Worm (Caenorhabditis elegans) whole organism, L4 larva: ENCODE measurements around the gene R10E8.8.
A peak's percentile ranks its signal among the peaks of the same experiment; 100 is the strongest.

Source experiments
- F10B5.3 ChIP-seq: sonication (generic microtip); optimal IDR thresholded peaks from 2 replicates; lab custom pipeline; 2016; ENCODE audit warnings: mild to moderate bottlenecking, missing genetic modification characterization, missing compliant biosample characterization
- F26F4.8 ChIP-seq: fragments of 200-800 bp; sonication (Bioruptor generic); conservative IDR thresholded peaks from 2 replicates; pipeline ENCODE4 v1.3.6; 2022; ENCODE audit warnings: missing genetic modification characterization, missing compliant biosample characterization
- F44E2.7 ChIP-seq: fragments of 200-800 bp; sonication (Bioruptor generic); IDR thresholded peaks from 2 replicates; pipeline ENCODE4 v2.1.2; 2022; ENCODE audit warnings: missing genetic modification characterization, missing compliant biosample characterization
- F49E8.2 ChIP-seq: sonication (generic microtip); optimal IDR thresholded peaks from 2 replicates; lab custom pipeline; 2016; ENCODE audit warnings: missing compliant biosample characterization, mild to moderate bottlenecking, missing genetic modification characterization, borderline replicate concordance
- R02D3.7 ChIP-seq: fragments of 150-350 bp; sonication (generic microtip); optimal IDR thresholded peaks from 3 replicates; lab custom pipeline; 2014; ENCODE audit warnings: missing biosample characterization, missing genetic modification characterization
- T20F7.1 ChIP-seq: fragments of 200-800 bp; sonication (Bioruptor generic); optimal IDR thresholded peaks from 2 replicates; lab custom pipeline; 2018; ENCODE audit warnings: mild to moderate bottlenecking, missing genetic modification characterization, missing compliant biosample characterization
- Y48G9A.11 ChIP-seq: fragments of 200-800 bp; sonication (Bioruptor generic); IDR thresholded peaks from 2 replicates; pipeline ENCODE4 v1.3.6; 2022; ENCODE audit warnings: missing genetic modification reagents, missing genetic modification characterization, missing compliant biosample characterization
- Y5F2A.4 ChIP-seq: fragments of 200-800 bp; sonication (Bioruptor generic); optimal IDR thresholded peaks from 2 replicates; lab custom pipeline; 2018; ENCODE audit warnings: mild to moderate bottlenecking, missing genetic modification characterization, missing compliant biosample characterization
- ZK546.5 ChIP-seq, 2 experiments: sonication (generic microtip); optimal IDR thresholded peaks; 2 replicates each; lab custom pipeline; 2017; ENCODE audit warnings: missing biosample characterization in 2 of 2, missing genetic modification characterization in 2 of 2
- aha-1 ChIP-seq: fragments of 150-350 bp; peaks from one replicate; lab custom pipeline; 2014; ENCODE audit warnings: missing biosample characterization, missing genetic modification characterization
- aly-2 ChIP-seq: sonication (generic microtip); optimal IDR thresholded peaks from 2 replicates; lab custom pipeline; 2018; ENCODE audit warnings: missing biosample characterization, missing genetic modification characterization
- ama-1 ChIP-seq: fragments of 150-350 bp; optimal IDR thresholded peaks from 2 replicates; lab custom pipeline; 2014; ENCODE audit warnings: inconsistent platforms, mixed read lengths
- ceh-20 ChIP-seq: fragments of 200-800 bp; sonication (Bioruptor generic); IDR thresholded peaks from 2 replicates; pipeline ENCODE4 v1.3.6; 2022; ENCODE audit warnings: missing genetic modification reagents, missing genetic modification characterization, missing compliant biosample characterization
- ces-1 ChIP-seq: fragments of 150-350 bp; sonication (generic microtip); optimal IDR thresholded peaks from 4 replicates; lab custom pipeline; 2014; ENCODE audit warnings: missing biosample characterization, missing genetic modification reagents, missing genetic modification characterization
- daf-12 ChIP-seq: fragments of 150-350 bp; optimal IDR thresholded peaks from 2 replicates; lab custom pipeline; 2014; ENCODE audit warnings: missing biosample characterization, missing genetic modification reagents, missing genetic modification characterization
- daf-16 ChIP-seq, 3 experiments: sonication (generic microtip); optimal IDR thresholded peaks; 2 replicates each; lab custom pipeline; 2016 to 2017; ENCODE audit warnings: missing genetic modification characterization in 3 of 3, missing genetic modification reagents in 3 of 3, mild to moderate bottlenecking in 2 of 3, missing compliant biosample characterization in 2 of 3, missing biosample characterization in 1 of 3, moderate library complexity in 1 of 3
- dmd-6 ChIP-seq: fragments of 200-800 bp; sonication (Bioruptor generic); IDR thresholded peaks from 2 replicates; pipeline ENCODE4 v1.3.6; 2022; ENCODE audit warnings: missing genetic modification reagents, missing genetic modification characterization, missing compliant biosample characterization
- dmd-8 ChIP-seq: fragments of 200-800 bp; sonication (Bioruptor generic); IDR thresholded peaks from 2 replicates; pipeline ENCODE4 v1.3.6; 2022; ENCODE audit warnings: missing genetic modification characterization, missing compliant biosample characterization
- dve-1 ChIP-seq: sonication (generic microtip); optimal IDR thresholded peaks from 2 replicates; lab custom pipeline; 2017; ENCODE audit warnings: antibody characterized with exemption, mild to moderate bottlenecking, missing genetic modification characterization, missing compliant biosample characterization; ENCODE audit not compliant: insufficient read depth
- fos-1 ChIP-seq: fragments of 150-350 bp; optimal IDR thresholded peaks from 2 replicates; lab custom pipeline; 2014; ENCODE audit warnings: missing biosample characterization, missing genetic modification characterization
- gei-8 ChIP-seq: fragments of 200-800 bp; sonication (Bioruptor generic); optimal IDR thresholded peaks from 2 replicates; lab custom pipeline; 2018; ENCODE audit warnings: mild to moderate bottlenecking, missing genetic modification characterization, missing compliant biosample characterization
- hlh-11 ChIP-seq: fragments of 200-800 bp; sonication (Bioruptor generic); optimal IDR thresholded peaks from 2 replicates; lab custom pipeline; 2018; ENCODE audit warnings: mild to moderate bottlenecking, missing genetic modification characterization, missing compliant biosample characterization
- hlh-30 ChIP-seq: sonication (generic microtip); optimal IDR thresholded peaks from 2 replicates; lab custom pipeline; 2017; ENCODE audit warnings: antibody characterized with exemption, mild to moderate bottlenecking, missing genetic modification characterization, missing compliant biosample characterization; ENCODE audit not compliant: insufficient read depth
- jun-1 ChIP-seq: fragments of 150-350 bp; optimal IDR thresholded peaks from 2 replicates; lab custom pipeline; 2014; ENCODE audit warnings: missing biosample characterization, missing genetic modification reagents, missing genetic modification characterization
- lin-13 ChIP-seq: fragments of 150-350 bp; optimal IDR thresholded peaks from 2 replicates; lab custom pipeline; 2014; ENCODE audit warnings: missing biosample characterization, missing genetic modification reagents, missing genetic modification characterization
- lin-15B ChIP-seq: fragments of 150-350 bp; sonication (generic microtip); optimal IDR thresholded peaks from 3 replicates; lab custom pipeline; 2014; ENCODE audit warnings: missing biosample characterization, missing genetic modification characterization
- lin-38 ChIP-seq: fragments of 200-800 bp; sonication (Bioruptor generic); IDR thresholded peaks from 2 replicates; pipeline ENCODE4 v1.3.6; 2022; ENCODE audit warnings: missing genetic modification reagents, missing genetic modification characterization, missing compliant biosample characterization
- lin-39 ChIP-seq: fragments of 150-350 bp; optimal IDR thresholded peaks from 2 replicates; lab custom pipeline; 2014; ENCODE audit warnings: missing biosample characterization, missing genetic modification reagents, missing genetic modification characterization
- lsy-2 ChIP-seq, 2 experiments: fragments of 150-350 bp in 1 of 2; sonication (generic microtip) in 1 of 2; optimal IDR thresholded peaks; 2 replicates each; lab custom pipeline; 2014 to 2017; ENCODE audit warnings: missing biosample characterization in 2 of 2, missing genetic modification characterization in 2 of 2
- madf-5 ChIP-seq, 2 experiments: fragments of 200-800 bp; sonication (Bioruptor generic); IDR thresholded peaks; 2 replicates each; pipeline ENCODE4 v1.3.6; 2022; ENCODE audit warnings: missing compliant biosample characterization in 2 of 2, missing genetic modification characterization in 2 of 2
- mep-1 ChIP-seq: fragments of 150-350 bp; sonication (generic microtip); optimal IDR thresholded peaks from 3 replicates; lab custom pipeline; 2014; ENCODE audit warnings: missing biosample characterization, missing genetic modification characterization
- mes-2 ChIP-seq: sonication (generic microtip); optimal IDR thresholded peaks from 2 replicates; lab custom pipeline; 2016; ENCODE audit warnings: missing genotype, mild to moderate bottlenecking, missing genetic modification characterization, missing compliant biosample characterization; ENCODE audit not compliant: poor library complexity, severe bottlenecking
- mxl-2 ChIP-seq: fragments of 200-800 bp; sonication (Bioruptor generic); conservative IDR thresholded peaks from 2 replicates; pipeline ENCODE4 v1.3.6; 2022; ENCODE audit warnings: missing genetic modification reagents, missing genetic modification characterization, missing compliant biosample characterization
- mxl-3 ChIP-seq: fragments of 200-800 bp; sonication (Bioruptor generic); optimal IDR thresholded peaks from 2 replicates; lab custom pipeline; 2018; ENCODE audit warnings: mild to moderate bottlenecking, missing genetic modification characterization, missing compliant biosample characterization
- nhr-10 ChIP-seq: fragments of 150-350 bp; optimal IDR thresholded peaks from 2 replicates; lab custom pipeline; 2014; ENCODE audit warnings: missing biosample characterization, missing genetic modification characterization
- nhr-11 ChIP-seq: fragments of 150-350 bp; optimal IDR thresholded peaks from 2 replicates; lab custom pipeline; 2014; ENCODE audit warnings: missing biosample characterization, missing genetic modification characterization
- nhr-111 ChIP-seq: fragments of 200-800 bp; sonication (Bioruptor generic); optimal IDR thresholded peaks from 2 replicates; lab custom pipeline; 2018; ENCODE audit warnings: mild to moderate bottlenecking, missing genetic modification characterization, missing compliant biosample characterization
- nhr-28 ChIP-seq: fragments of 150-350 bp; optimal IDR thresholded peaks from 2 replicates; lab custom pipeline; 2014; ENCODE audit warnings: missing biosample characterization, missing genetic modification characterization
- nhr-41 ChIP-seq: fragments of 200-800 bp; sonication (Bioruptor generic); IDR thresholded peaks from 2 replicates; pipeline ENCODE4 v1.3.6; 2022; ENCODE audit warnings: missing genetic modification reagents, missing genetic modification characterization, missing compliant biosample characterization
- nhr-42 ChIP-seq: fragments of 200-800 bp; sonication (Bioruptor generic); IDR thresholded peaks from 2 replicates; pipeline ENCODE4 v1.3.6; 2022; ENCODE audit warnings: missing genetic modification characterization, missing compliant biosample characterization
- nhr-6 ChIP-seq: fragments of 150-350 bp; optimal IDR thresholded peaks from 2 replicates; lab custom pipeline; 2014; ENCODE audit warnings: missing biosample characterization, missing genetic modification characterization
- nhr-77 ChIP-seq: fragments of 150-350 bp; optimal IDR thresholded peaks from 2 replicates; lab custom pipeline; 2014; ENCODE audit warnings: missing biosample characterization, missing genetic modification characterization
- pqm-1 ChIP-seq: sonication (generic microtip); optimal IDR thresholded peaks from 2 replicates; lab custom pipeline; 2017; ENCODE audit warnings: missing biosample characterization, missing genetic modification characterization
- set-16 ChIP-seq: fragments of 200-800 bp; sonication (Bioruptor generic); IDR thresholded peaks from 2 replicates; pipeline ENCODE4 v1.3.6; 2022; ENCODE audit warnings: missing genetic modification reagents, missing genetic modification characterization, missing compliant biosample characterization
- tag-97 ChIP-seq: fragments of 200-800 bp; sonication (Bioruptor generic); IDR thresholded peaks from 2 replicates; pipeline ENCODE4 v1.3.6; 2022; ENCODE audit warnings: missing genetic modification characterization, missing compliant biosample characterization
- unc-130 ChIP-seq: sonication (generic microtip); optimal IDR thresholded peaks from 2 replicates; lab custom pipeline; 2016; ENCODE audit warnings: missing genetic modification reagents, missing genetic modification characterization, missing compliant biosample characterization
- vab-7 ChIP-seq: fragments of 200-800 bp; sonication (Bioruptor generic); IDR thresholded peaks from 2 replicates; pipeline ENCODE4 v1.3.6; 2022; ENCODE audit warnings: missing genetic modification reagents, missing genetic modification characterization, missing compliant biosample characterization
- zip-2 ChIP-seq: fragments of 150-350 bp; optimal IDR thresholded peaks from 2 replicates; lab custom pipeline; 2014; ENCODE audit warnings: missing biosample characterization, missing genetic modification characterization

The R10E8.8 gene

ce11 chrV:18241328-18241727 lies at the start of gene R10E8.8:
R10E8.8 (minus strand) TSS chrV:18241670.
- TF ChIP-seq pqm-1 (peak; percentile 77), F44E2.7 (no peak), mes-2 (tag; lab: Kevin White, UChicago) (no peak), hlh-11 (peak; percentile 35), nhr-28 (tag; lab: Kevin White, UChicago) (peak; percentile 68), nhr-77 (tag; lab: Kevin White, UChicago) (peak; percentile 15), jun-1 (tag; lab: Kevin White, UChicago) (no peak), dmd-6 (GFP tag; lab: Robert Waterston, UW) (0 out of 2 replicates have a peak, but pooled peaks have one; percentile 25), nhr-11 (no peak), daf-16 (GFP tag; optimal IDR thresholded peaks at IDR 0.05; lab: Kevin White, UChicago) (no peak), daf-16 (tag; optimal IDR thresholded peaks at IDR 0.05; lab: Kevin White, UChicago) (peak; percentile 81), F10B5.3 (no peak), F26F4.8 (GFP tag; lab: Robert Waterston, UW) (no peak), dve-1 (tag; lab: Kevin White, UChicago) (peak; percentile 75), lsy-2 (tag; optimal IDR thresholded peaks at IDR 0.05; lab: Kevin White, UChicago) (peak in 1 of 2 experiments; percentile 41), mep-1 (peak; percentile 6), lin-38 (GFP tag; lab: Robert Waterston, UW) (peak; percentile 67), vab-7 (no peak), mxl-2 (no peak), ceh-20 (GFP tag; lab: Robert Waterston, UW) (no peak), lin-39 (tag; lab: Kevin White, UChicago) (no peak), mxl-3 (GFP tag; lab: Kevin White, UChicago) (peak; percentile 9)

ce11 chrV:18290642-18291041 lies 49.2 kb upstream of the R10E8.8 start, which contains the start of gene Y51A2A.4:
Y51A2A.4 (plus strand) TSS chrV:18290942.
- no peak for TF ChIP-seq nhr-41 (GFP tag; lab: Robert Waterston, UW)
- no peak for TF ChIP-seq aha-1 (tag; lab: Kevin White, UChicago)
- TF ChIP-seq ama-1 (lab: Kevin White, UChicago): no peak
- no peak for TF ChIP-seq hlh-30 (tag; lab: Kevin White, UChicago)
- no peak for TF ChIP-seq daf-12 (tag; lab: Kevin White, UChicago)
- no peak for TF ChIP-seq lin-15B (tag; lab: Kevin White, UChicago)
- no peak for TF ChIP-seq F26F4.8 (GFP tag; lab: Robert Waterston, UW)
- no peak for TF ChIP-seq R02D3.7 (tag; lab: Kevin White, UChicago)
- TF ChIP-seq fos-1 (tag; lab: Kevin White, UChicago): no peak

ce11 chrV:18282597-18282996 lies 41.1 kb upstream of the R10E8.8 start, which contains the start of gene clec-247:
clec-247 (plus strand) TSS chrV:18282897.
- TF ChIP-seq ZK546.5 (tag; optimal IDR thresholded peaks at IDR 0.05; lab: Kevin White, UChicago) (no peak), nhr-42 (GFP tag; lab: Robert Waterston, UW) (no peak), madf-5 (GFP tag; IDR thresholded peaks at IDR 0.05; lab: Robert Waterston, UW) (no peak), aly-2 (no peak), nhr-111 (GFP tag; lab: Kevin White, UChicago) (no peak), dmd-8 (GFP tag; lab: Robert Waterston, UW) (no peak), lin-13 (GFP tag; lab: Kevin White, UChicago) (no peak), T20F7.1 (no peak)

- TF ChIP-seq unc-130 (GFP tag; lab: Kevin White, UChicago): no peak
- no peak for TF ChIP-seq tag-97
- TF ChIP-seq Y48G9A.11 (GFP tag; lab: Robert Waterston, UW): no peak
- TF ChIP-seq F49E8.2 (tag; lab: Kevin White, UChicago): no peak
- TF ChIP-seq set-16 (GFP tag; lab: Robert Waterston, UW): no peak
- no peak for TF ChIP-seq ces-1 (GFP tag; lab: Kevin White, UChicago)
- TF ChIP-seq Y5F2A.4: no peak
- TF ChIP-seq aha-1 (tag; lab: Kevin White, UChicago): no peak
- TF ChIP-seq vab-7: no peak
- TF ChIP-seq pqm-1: no peak
- TF ChIP-seq zip-2 (tag; lab: Kevin White, UChicago): no peak
- TF ChIP-seq F44E2.7: no peak
- TF ChIP-seq nhr-10 (tag; lab: Kevin White, UChicago): no peak
- TF ChIP-seq gei-8 (GFP tag; lab: Kevin White, UChicago): no peak
- TF ChIP-seq nhr-6 (tag; lab: Kevin White, UChicago): no peak
- TF ChIP-seq daf-12 (tag; lab: Kevin White, UChicago): no peak
- no peak for TF ChIP-seq nhr-41 (GFP tag; lab: Robert Waterston, UW)
Measured at ce11 chrV:18280778-18281177, 39.3 kb upstream of the R10E8.8 start, which contains the start of gene Y51A2A.16. Y51A2A.16 (minus strand) TSS chrV:18280878.
